Fruit fly (Drosophila melanogaster): ENCODE results near the gene RpL9.

DNA sequence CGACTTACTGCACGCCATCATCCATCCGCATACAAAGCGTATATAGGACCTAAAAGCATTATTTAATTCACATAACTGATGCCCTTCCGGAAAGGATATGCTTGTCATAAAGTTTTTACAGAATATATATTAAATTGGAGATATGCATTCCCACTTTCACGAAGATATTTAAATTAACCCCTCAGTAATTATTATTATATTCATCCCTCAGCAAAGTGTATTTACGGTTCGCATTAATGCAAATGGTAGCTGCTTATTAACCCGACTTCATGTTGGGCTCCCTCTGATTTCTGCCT lies 48.5 kb upstream of the RpL9 start:
- TF ChIP-seq CG4820 (GFP tag; optimal IDR thresholded peaks at IDR 0.05) (no peak), nau (GFP tag; optimal IDR thresholded peaks at IDR 0.05) (no peak), sens (GFP tag) (no peak), bab2 (GFP tag; optimal IDR thresholded peaks at IDR 0.05) (no peak), D19B (GFP tag; optimal IDR thresholded peaks at IDR 0.05) (no peak)

Data from whole organism, embryonic.